Worm (Caenorhabditis elegans) whole organism, midembryonic: ENCODE results near the gene chil-8.

ENCODE experiments used
- cog-1 ChIP-seq: sonication (generic microtip); optimal IDR thresholded peaks from 2 replicates; lab custom pipeline; 2016; ENCODE audit warnings: missing genetic modification characterization, missing compliant biosample characterization
- med-1 ChIP-seq: sonication (generic microtip); optimal IDR thresholded peaks from 2 replicates; lab custom pipeline; 2017; ENCODE audit warnings: missing genetic modification characterization, mild to moderate bottlenecking, missing compliant biosample characterization, antibody characterized with exemption, missing genetic modification reagents; ENCODE audit not compliant: insufficient read depth
- ztf-29 ChIP-seq: fragments of 200-800 bp; sonication (Bioruptor generic); IDR thresholded peaks from 2 replicates; pipeline ENCODE4 v1.3.6; 2022; ENCODE audit warnings: missing genetic modification reagents, missing genetic modification characterization, missing compliant biosample characterization

ce11 chrII:9868698-9869097, 4.2 kb downstream of the chil-8 start, which contains the start of gene old-1:
- TF ChIP-seq med-1 (GFP tag; lab: Kevin White, UChicago) (no peak), cog-1 (no peak), ztf-29 (GFP tag; lab: Robert Waterston, UW) (no peak)
